Worm (Caenorhabditis elegans) whole organism, young adult: Measurements from ENCODE around the gene T24E12.6.

Source experiments
- B0035.1 ChIP-seq: sonication (generic microtip); optimal IDR thresholded peaks from 2 replicates; lab custom pipeline; 2016; ENCODE audit warnings: missing genetic modification characterization, mild to moderate bottlenecking, missing compliant biosample characterization, missing genotype, missing genetic modification reagents
- C17E4.6 ChIP-seq: fragments of 200-800 bp; sonication (Bioruptor generic); IDR thresholded peaks from 2 replicates; pipeline ENCODE4 v1.3.6; 2022; ENCODE audit warnings: missing genetic modification reagents, missing genetic modification characterization, missing compliant biosample characterization
- F39B2.1 ChIP-seq: fragments of 200-800 bp; sonication (Bioruptor generic); IDR thresholded peaks from 2 replicates; pipeline ENCODE4 v1.3.6; 2022; ENCODE audit warnings: missing genetic modification reagents, missing genetic modification characterization, missing compliant biosample characterization
- F55B11.4 ChIP-seq: sonication (generic microtip); optimal IDR thresholded peaks from 2 replicates; lab custom pipeline; 2016; ENCODE audit warnings: missing compliant biosample characterization, missing genetic modification characterization, borderline replicate concordance; ENCODE audit not compliant: insufficient read depth
- T07F8.4 ChIP-seq: sonication (generic microtip); optimal IDR thresholded peaks from 2 replicates; lab custom pipeline; 2016; ENCODE audit warnings: mild to moderate bottlenecking, missing genetic modification characterization, moderate library complexity, missing compliant biosample characterization
- T26A5.8 ChIP-seq: sonication (generic microtip); optimal IDR thresholded peaks from 2 replicates; lab custom pipeline; 2016; ENCODE audit warnings: missing genetic modification characterization, missing compliant biosample characterization
- Y53F4B.3 ChIP-seq: fragments of 200-800 bp; sonication (Bioruptor generic); IDR thresholded peaks from 2 replicates; pipeline ENCODE4 v1.3.6; 2022; ENCODE audit warnings: missing genetic modification reagents, missing genetic modification characterization, missing compliant biosample characterization
- aptf-2 ChIP-seq: fragments of 200-800 bp; sonication (Bioruptor generic); conservative IDR thresholded peaks from 2 replicates; pipeline ENCODE4 v1.3.6; 2022; ENCODE audit warnings: missing genetic modification reagents, missing genetic modification characterization, missing compliant biosample characterization
- athp-1 ChIP-seq: sonication (generic microtip); optimal IDR thresholded peaks from 2 replicates; lab custom pipeline; 2017; ENCODE audit warnings: mild to moderate bottlenecking, missing genetic modification characterization, missing compliant biosample characterization
- ccch-3 ChIP-seq: fragments of 200-800 bp; sonication (Bioruptor generic); optimal IDR thresholded peaks from 2 replicates; lab custom pipeline; 2018; ENCODE audit warnings: mild to moderate bottlenecking, missing genetic modification characterization, missing compliant biosample characterization
- ceh-79 ChIP-seq: sonication (generic microtip); optimal IDR thresholded peaks from 2 replicates; lab custom pipeline; 2017; ENCODE audit warnings: mild to moderate bottlenecking, missing genetic modification characterization, missing compliant biosample characterization
- chd-7 ChIP-seq: sonication (generic microtip); optimal IDR thresholded peaks from 2 replicates; lab custom pipeline; 2016; ENCODE audit warnings: mild to moderate bottlenecking, missing genetic modification characterization, moderate library complexity, missing compliant biosample characterization
- die-1 ChIP-seq: sonication (generic microtip); optimal IDR thresholded peaks from 2 replicates; lab custom pipeline; 2016; ENCODE audit warnings: missing genotype, mild to moderate bottlenecking, missing genetic modification characterization, missing compliant biosample characterization
- dpl-1 ChIP-seq: fragments of 150-350 bp; optimal IDR thresholded peaks from 2 replicates; lab custom pipeline; 2014; ENCODE audit warnings: missing biosample characterization, missing genetic modification reagents, missing genetic modification characterization
- ekl-4 ChIP-seq: fragments of 200-800 bp; sonication (Bioruptor generic); IDR thresholded peaks from 2 replicates; pipeline ENCODE4 v1.3.6; 2022; ENCODE audit warnings: missing genetic modification reagents, missing genetic modification characterization, missing compliant biosample characterization
- fkh-3 ChIP-seq: sonication (generic microtip); optimal IDR thresholded peaks from 2 replicates; lab custom pipeline; 2016; ENCODE audit warnings: mild to moderate bottlenecking, missing genetic modification characterization, missing compliant biosample characterization
- gei-17 ChIP-seq: fragments of 200-800 bp; sonication (Bioruptor generic); optimal IDR thresholded peaks from 2 replicates; lab custom pipeline; 2018; ENCODE audit warnings: mild to moderate bottlenecking, missing genetic modification characterization, missing compliant biosample characterization
- him-1 ChIP-seq: sonication (generic microtip); optimal IDR thresholded peaks from 2 replicates; lab custom pipeline; 2016; ENCODE audit warnings: missing genotype, missing genetic modification reagents, missing genetic modification characterization, missing compliant biosample characterization
- hsf-1 ChIP-seq: fragments of 200-800 bp; sonication (Bioruptor generic); IDR thresholded peaks from 2 replicates; pipeline ENCODE4 v1.3.6; 2022; ENCODE audit warnings: missing genetic modification reagents, missing genetic modification characterization, missing compliant biosample characterization
- let-526 ChIP-seq: fragments of 200-800 bp; sonication (Bioruptor generic); IDR thresholded peaks from 2 replicates; pipeline ENCODE4 v1.3.6; 2022; ENCODE audit warnings: missing genetic modification reagents, missing genetic modification characterization, missing compliant biosample characterization
- let-607 ChIP-seq, 2 experiments: fragments of 200-800 bp in 1 of 2; sonication (Bioruptor generic) in 1 of 2; sonication (generic microtip) in 1 of 2; optimal IDR thresholded peaks; 2 replicates each; lab custom pipeline; 2016 to 2018; ENCODE audit warnings: mild to moderate bottlenecking in 2 of 2, missing compliant biosample characterization in 2 of 2, missing genetic modification characterization in 2 of 2, moderate library complexity in 2 of 2, missing genotype in 1 of 2
- lin-35 ChIP-seq, 3 experiments: fragments of 150-350 bp in 2 of 3; sonication (generic microtip) in 1 of 3; optimal IDR thresholded peaks; 2 replicates each; lab custom pipeline; 2014 to 2018; ENCODE audit warnings: missing biosample characterization in 3 of 3, missing genetic modification characterization in 3 of 3, missing genetic modification reagents in 3 of 3
- lin-40 ChIP-seq: sonication (generic microtip); optimal IDR thresholded peaks from 2 replicates; lab custom pipeline; 2016; ENCODE audit warnings: missing genetic modification characterization, mild to moderate bottlenecking, missing compliant biosample characterization, missing genotype, missing genetic modification reagents
- madf-8 ChIP-seq: fragments of 200-800 bp; sonication (Bioruptor generic); conservative IDR thresholded peaks from 2 replicates; pipeline ENCODE4 v1.3.6; 2022; ENCODE audit warnings: missing genetic modification reagents, missing genetic modification characterization, missing compliant biosample characterization
- mcd-1 ChIP-seq: fragments of 200-800 bp; sonication (Bioruptor generic); IDR thresholded peaks from 2 replicates; pipeline ENCODE4 v1.3.6; 2022; ENCODE audit warnings: missing genetic modification reagents, missing genetic modification characterization, missing compliant biosample characterization
- nfyb-1 ChIP-seq: fragments of 200-800 bp; sonication (Bioruptor generic); IDR thresholded peaks from 2 replicates; pipeline ENCODE4 v1.3.6; 2022; ENCODE audit warnings: missing genetic modification reagents, missing genetic modification characterization, missing compliant biosample characterization
- nhr-120 ChIP-seq: fragments of 200-800 bp; sonication (Bioruptor generic); IDR thresholded peaks from 2 replicates; pipeline ENCODE4 v1.3.6; 2022; ENCODE audit warnings: missing genetic modification characterization, missing compliant biosample characterization
- nhr-27 ChIP-seq: fragments of 200-800 bp; sonication (Bioruptor generic); optimal IDR thresholded peaks from 2 replicates; lab custom pipeline; 2018; ENCODE audit warnings: mild to moderate bottlenecking, missing genetic modification characterization, moderate library complexity, missing compliant biosample characterization
- sdz-38 ChIP-seq: sonication (generic microtip); optimal IDR thresholded peaks from 2 replicates; lab custom pipeline; 2016; ENCODE audit warnings: missing genotype, missing genetic modification characterization, missing compliant biosample characterization
- snpc-1.1 ChIP-seq: sonication (generic microtip); optimal IDR thresholded peaks from 2 replicates; lab custom pipeline; 2017; ENCODE audit warnings: missing genetic modification characterization, mild to moderate bottlenecking, missing compliant biosample characterization, antibody characterized with exemption, moderate library complexity, missing genotype, missing genetic modification reagents; ENCODE audit not compliant: insufficient read depth
- snpc-4 ChIP-seq, 5 experiments: fragments of 150-350 bp in 1 of 5; sonication (generic microtip) in 4 of 5; optimal IDR thresholded peaks; 2 replicates each; lab custom pipeline; 2014 to 2018; ENCODE audit warnings: missing genetic modification characterization in 5 of 5, missing biosample characterization in 3 of 5, antibody characterized with exemption in 2 of 5, mild to moderate bottlenecking in 2 of 5, missing compliant biosample characterization in 2 of 5, missing genotype in 2 of 5, moderate library complexity in 2 of 5, missing genetic modification reagents in 1 of 5
- somi-1 ChIP-seq: fragments of 200-800 bp; sonication (Bioruptor generic); optimal IDR thresholded peaks from 2 replicates; lab custom pipeline; 2018; ENCODE audit warnings: mild to moderate bottlenecking, missing genetic modification characterization, missing compliant biosample characterization
- sptf-2 ChIP-seq: fragments of 200-800 bp; sonication (Bioruptor generic); optimal IDR thresholded peaks from 2 replicates; lab custom pipeline; 2018; ENCODE audit warnings: mild to moderate bottlenecking, missing genetic modification characterization, missing compliant biosample characterization
- tbp1 ChIP-seq: fragments of 200-800 bp; sonication (Bioruptor generic); optimal IDR thresholded peaks from 2 replicates; lab custom pipeline; 2018; ENCODE audit warnings: mild to moderate bottlenecking, missing genetic modification characterization, missing compliant biosample characterization
- tbx-9 ChIP-seq: sonication (generic microtip); optimal IDR thresholded peaks from 2 replicates; lab custom pipeline; 2016; ENCODE audit warnings: borderline replicate concordance, missing genetic modification characterization, inconsistent platforms, missing compliant biosample characterization
- tlf-1 ChIP-seq: fragments of 200-800 bp; sonication (Bioruptor generic); optimal IDR thresholded peaks from 2 replicates; lab custom pipeline; 2018; ENCODE audit warnings: mild to moderate bottlenecking, missing genetic modification characterization, missing compliant biosample characterization
- unc-62 ChIP-seq: fragments of 150-350 bp; optimal IDR thresholded peaks from 2 replicates; lab custom pipeline; 2014; ENCODE audit warnings: missing biosample characterization, missing genetic modification reagents, missing genetic modification characterization
- xnd-1 ChIP-seq: sonication (generic microtip); optimal IDR thresholded peaks from 2 replicates; lab custom pipeline; 2016; ENCODE audit warnings: missing genotype, missing genetic modification reagents, missing genetic modification characterization, missing compliant biosample characterization
- ztf-18 ChIP-seq: sonication (generic microtip); optimal IDR thresholded peaks from 2 replicates; lab custom pipeline; 2016; ENCODE audit warnings: missing genotype, mild to moderate bottlenecking, missing genetic modification characterization, missing compliant biosample characterization
- ztf-25 ChIP-seq: fragments of 200-800 bp; sonication (Bioruptor generic); IDR thresholded peaks from 2 replicates; pipeline ENCODE4 v1.3.6; 2022; ENCODE audit warnings: missing genetic modification reagents, missing genetic modification characterization, missing compliant biosample characterization
- ztf-26 ChIP-seq: sonication (generic microtip); optimal IDR thresholded peaks from 2 replicates; lab custom pipeline; 2017; ENCODE audit warnings: missing genetic modification characterization, missing compliant biosample characterization
- ztf-28 ChIP-seq: fragments of 200-800 bp; sonication (Bioruptor generic); IDR thresholded peaks from 2 replicates; pipeline ENCODE4 v1.3.6; 2022; ENCODE audit warnings: missing genetic modification reagents, missing genetic modification characterization, missing compliant biosample characterization
- ztf-3 ChIP-seq: fragments of 200-800 bp; sonication (Bioruptor generic); optimal IDR thresholded peaks from 2 replicates; lab custom pipeline; 2018; ENCODE audit warnings: mild to moderate bottlenecking, missing genetic modification characterization, missing compliant biosample characterization

T24E12.6 gene

DNA sequence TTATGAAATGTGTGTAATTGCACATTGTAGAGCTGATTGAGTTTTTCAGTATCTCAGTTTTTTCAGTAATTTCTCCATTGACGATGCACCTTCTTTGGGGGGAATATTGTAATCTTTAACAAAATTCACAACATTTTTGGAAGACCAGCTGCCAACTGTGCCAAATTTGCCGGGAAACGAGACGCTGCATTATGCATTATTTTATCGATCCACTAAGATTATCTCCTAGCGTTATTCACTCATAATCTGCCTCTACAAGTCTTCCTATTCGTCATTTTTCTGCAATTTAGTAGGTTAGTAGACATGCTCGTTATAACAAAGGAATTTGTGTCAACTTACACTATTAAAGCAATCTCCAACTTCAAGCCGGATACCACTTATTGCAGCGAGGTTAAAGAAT, 29.8 kb downstream of the T24E12.6 start, which contains the start of the genes sdz-12 and bath-31:
Gene sdz-12 (minus strand): TSS at position 101 of the 400 bp plus-strand sequence.
Gene bath-31 (plus strand): TSS at position 251 of the 400 bp plus-strand sequence.
- TF ChIP-seq T26A5.8 (tag; lab: Kevin White, UChicago), result no peak
- TF ChIP-seq ekl-4 (GFP tag; lab: Robert Waterston, UW), result no peak
- no peak for TF ChIP-seq sptf-2 (GFP tag; lab: Kevin White, UChicago)
- no peak for TF ChIP-seq snpc-4 (GFP tag; optimal IDR thresholded peaks at IDR 0.05; lab: Kevin White, UChicago)
- TF ChIP-seq snpc-4 (tag; optimal IDR thresholded peaks at IDR 0.05; lab: Kevin White, UChicago), result no peak
- TF ChIP-seq athp-1 (tag; lab: Kevin White, UChicago), result no peak
- TF ChIP-seq xnd-1 (tag; lab: Kevin White, UChicago), result no peak
- TF ChIP-seq C17E4.6 (GFP tag; lab: Robert Waterston, UW), result no peak
- TF ChIP-seq ccch-3 (GFP tag; lab: Kevin White, UChicago), result no peak
- no peak for TF ChIP-seq chd-7 (tag; lab: Kevin White, UChicago)
- no peak for TF ChIP-seq tbx-9 (tag; lab: Kevin White, UChicago)
- TF ChIP-seq lin-35 (GFP tag; optimal IDR thresholded peaks at IDR 0.05; lab: Kevin White, UChicago), result no peak
- no peak for TF ChIP-seq nhr-120
- TF ChIP-seq unc-62 (GFP tag; lab: Kevin White, UChicago), result no peak
- no peak for TF ChIP-seq B0035.1 (tag; lab: Kevin White, UChicago)
- TF ChIP-seq ztf-3, result no peak
- no peak for TF ChIP-seq ztf-25 (GFP tag; lab: Robert Waterston, UW)
- no peak for TF ChIP-seq let-607 (tag; optimal IDR thresholded peaks at IDR 0.05; lab: Kevin White, UChicago)
- TF ChIP-seq sdz-38, result no peak
- no peak for TF ChIP-seq Y53F4B.3 (GFP tag; lab: Robert Waterston, UW)
- no peak for TF ChIP-seq F55B11.4

DNA sequence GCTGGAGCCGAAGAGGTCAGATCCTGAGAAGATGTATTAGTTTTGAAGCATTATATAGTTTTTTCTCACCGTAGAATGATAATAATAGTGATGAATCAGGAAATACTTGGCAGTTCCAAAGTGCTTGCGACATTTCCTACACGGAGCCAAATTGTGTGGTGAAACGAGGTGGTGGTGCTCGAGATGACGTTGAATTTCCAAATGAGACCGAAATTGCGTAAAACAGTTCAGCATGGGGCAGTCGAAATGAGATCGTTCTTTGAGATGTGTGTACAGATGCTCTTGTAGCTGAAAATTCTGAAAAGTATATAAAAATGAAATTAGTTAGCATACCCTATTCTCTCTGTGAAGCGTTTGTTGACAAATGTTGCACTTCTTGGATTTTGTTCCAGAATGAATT, 33.5 kb downstream of the T24E12.6 start, which contains the start of gene C46E10.8:
Gene C46E10.8 (minus strand): TSS at position 101 of the 400 bp plus-strand sequence.
- TF ChIP-seq somi-1 (GFP tag; lab: Kevin White, UChicago) (no peak), T07F8.4 (tag; lab: Kevin White, UChicago) (no peak), die-1 (tag; lab: Kevin White, UChicago) (no peak), lin-40 (tag; lab: Kevin White, UChicago) (no peak), tbp1 (GFP tag; lab: Kevin White, UChicago) (no peak)

DNA sequence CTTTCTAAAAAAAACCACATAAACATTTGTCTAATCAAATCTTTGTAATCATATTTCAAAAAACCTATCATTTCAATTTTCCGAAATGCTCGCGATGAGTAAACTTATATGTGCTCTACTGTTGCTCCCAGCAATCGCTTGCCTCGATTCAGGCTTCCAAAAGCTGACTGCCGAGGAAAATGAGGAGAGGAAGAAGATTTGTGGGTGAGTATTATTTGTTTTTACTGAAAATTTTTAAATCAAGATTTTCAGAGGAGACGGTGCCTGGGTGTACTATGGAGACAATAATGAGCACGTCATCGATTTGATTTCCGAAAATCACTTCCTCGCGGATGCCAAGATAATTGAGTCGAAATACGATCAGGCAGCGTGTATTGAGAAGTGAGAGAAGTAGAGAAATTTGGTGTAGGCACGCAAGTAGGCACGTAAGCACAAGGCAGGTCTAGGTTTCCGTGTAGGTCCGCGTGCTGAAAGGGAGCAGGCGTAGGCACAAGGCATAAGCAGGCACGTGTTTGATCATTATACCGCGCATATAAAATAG, 37.3 kb downstream of the T24E12.6 start, which contains the start of gene C46E10.1:
Gene C46E10.1 (plus strand): TSS at position 51 of the 541 bp plus-strand sequence.
- TF ChIP-seq sptf-2 (GFP tag; lab: Kevin White, UChicago) (no peak), tbp1 (GFP tag; lab: Kevin White, UChicago) (no peak), aptf-2 (GFP tag; lab: Robert Waterston, UW) (no peak), ztf-18 (no peak), madf-8 (GFP tag; lab: Robert Waterston, UW) (no peak), hsf-1 (GFP tag; lab: Robert Waterston, UW) (no peak), let-526 (no peak)

DNA sequence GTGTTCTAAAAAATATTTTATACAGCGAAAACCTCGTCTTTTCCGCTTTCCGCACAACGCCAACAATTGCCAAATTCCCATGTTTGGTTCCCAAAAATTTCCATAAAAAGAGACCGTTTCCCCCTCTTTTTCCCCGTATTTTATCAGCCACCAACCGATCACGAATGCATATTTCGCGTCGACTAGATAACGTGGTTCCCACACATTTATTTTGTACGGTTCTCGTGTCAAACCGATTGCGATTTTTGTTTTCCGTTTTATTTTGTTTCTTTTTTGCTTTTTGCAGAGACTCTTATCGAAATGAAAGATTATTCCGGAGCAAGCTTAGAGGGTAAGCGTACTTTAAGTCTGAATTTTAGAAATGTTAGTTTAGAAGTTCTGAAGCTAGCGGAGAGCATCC, 40.5 kb downstream of the T24E12.6 start, which contains the start of gene C46E10.3:
Gene C46E10.3 (plus strand): TSS at position 301 of the 400 bp plus-strand sequence.
- TF ChIP-seq ceh-79 (tag; lab: Kevin White, UChicago) (no peak), tlf-1 (GFP tag; lab: Kevin White, UChicago) (no peak), xnd-1 (tag; lab: Kevin White, UChicago) (no peak), fkh-3 (tag; lab: Kevin White, UChicago) (no peak), mcd-1 (GFP tag; lab: Robert Waterston, UW) (no peak), F39B2.1 (GFP tag; lab: Robert Waterston, UW) (no peak), dpl-1 (no peak), ztf-28 (GFP tag; lab: Robert Waterston, UW) (no peak), unc-62 (GFP tag; lab: Kevin White, UChicago) (no peak), snpc-1.1 (tag; lab: Kevin White, UChicago) (no peak), aptf-2 (GFP tag; lab: Robert Waterston, UW) (no peak), nfyb-1 (GFP tag; lab: Robert Waterston, UW) (no peak), nhr-27 (no peak), him-1 (tag; lab: Kevin White, UChicago) (no peak), ztf-26 (no peak), gei-17 (no peak)
